Worm (Caenorhabditis elegans) whole organism, young adult: ENCODE measurements around the gene sel-10.

Experiments
- B0261.1 ChIP-seq: sonication (generic microtip); optimal IDR thresholded peaks from 2 replicates; lab custom pipeline; 2016; ENCODE audit warnings: mild to moderate bottlenecking, missing genetic modification characterization, moderate library complexity, missing compliant biosample characterization
- C17E4.6 ChIP-seq: fragments of 200-800 bp; sonication (Bioruptor generic); IDR thresholded peaks from 2 replicates; pipeline ENCODE4 v1.3.6; 2022; ENCODE audit warnings: missing genetic modification reagents, missing genetic modification characterization, missing compliant biosample characterization
- F33H1.4 ChIP-seq: fragments of 200-800 bp; sonication (Bioruptor generic); IDR thresholded peaks from 2 replicates; pipeline ENCODE4 v1.3.6; 2022; ENCODE audit warnings: missing genetic modification reagents, missing genetic modification characterization, missing compliant biosample characterization
- F37B4.10 ChIP-seq: fragments of 200-800 bp; sonication (Bioruptor generic); IDR thresholded peaks from 2 replicates; pipeline ENCODE4 v1.3.6; 2022; ENCODE audit warnings: missing genetic modification characterization, missing compliant biosample characterization
- F39B2.1 ChIP-seq: fragments of 200-800 bp; sonication (Bioruptor generic); IDR thresholded peaks from 2 replicates; pipeline ENCODE4 v1.3.6; 2022; ENCODE audit warnings: missing genetic modification reagents, missing genetic modification characterization, missing compliant biosample characterization
- F57C9.4 ChIP-seq: sonication (generic microtip); optimal IDR thresholded peaks from 2 replicates; lab custom pipeline; 2017; ENCODE audit warnings: mild to moderate bottlenecking, missing genetic modification characterization, missing compliant biosample characterization
- Y53F4B.3 ChIP-seq: fragments of 200-800 bp; sonication (Bioruptor generic); IDR thresholded peaks from 2 replicates; pipeline ENCODE4 v1.3.6; 2022; ENCODE audit warnings: missing genetic modification reagents, missing genetic modification characterization, missing compliant biosample characterization
- Y56A3A.18 ChIP-seq: fragments of 200-800 bp; sonication (Bioruptor generic); IDR thresholded peaks from 2 replicates; pipeline ENCODE4 v1.3.6; 2022; ENCODE audit warnings: missing genetic modification reagents, missing genetic modification characterization, missing compliant biosample characterization
- Y67H2A.10 ChIP-seq: fragments of 200-800 bp; sonication (Bioruptor generic); conservative IDR thresholded peaks from 2 replicates; pipeline ENCODE4 v1.3.6; 2022; ENCODE audit warnings: missing genetic modification reagents, missing genetic modification characterization, missing compliant biosample characterization
- akir-1 ChIP-seq: fragments of 200-800 bp; sonication (Bioruptor generic); optimal IDR thresholded peaks from 2 replicates; lab custom pipeline; 2018; ENCODE audit warnings: mild to moderate bottlenecking, missing genetic modification characterization, moderate library complexity, missing compliant biosample characterization
- aptf-2 ChIP-seq: fragments of 200-800 bp; sonication (Bioruptor generic); conservative IDR thresholded peaks from 2 replicates; pipeline ENCODE4 v1.3.6; 2022; ENCODE audit warnings: missing genetic modification reagents, missing genetic modification characterization, missing compliant biosample characterization
- athp-1 ChIP-seq: sonication (generic microtip); optimal IDR thresholded peaks from 2 replicates; lab custom pipeline; 2017; ENCODE audit warnings: mild to moderate bottlenecking, missing genetic modification characterization, missing compliant biosample characterization
- attf-6 ChIP-seq: fragments of 200-800 bp; sonication (Bioruptor generic); IDR thresholded peaks from 2 replicates; pipeline ENCODE4 v1.3.6; 2022; ENCODE audit warnings: missing genetic modification reagents, missing genetic modification characterization, missing compliant biosample characterization
- ccch-3 ChIP-seq: fragments of 200-800 bp; sonication (Bioruptor generic); optimal IDR thresholded peaks from 2 replicates; lab custom pipeline; 2018; ENCODE audit warnings: mild to moderate bottlenecking, missing genetic modification characterization, missing compliant biosample characterization
- cebp-1 ChIP-seq, 2 experiments: fragments of 200-800 bp in 1 of 2; sonication (Bioruptor generic) in 1 of 2; sonication (generic microtip) in 1 of 2; IDR thresholded peaks in 1 of 2; optimal IDR thresholded peaks in 1 of 2; 2 replicates each; pipeline versions ENCODE4 v1.3.6 to Lab custom; 2017 to 2022; ENCODE audit warnings: missing compliant biosample characterization in 2 of 2, missing genetic modification characterization in 2 of 2, mild to moderate bottlenecking in 1 of 2, missing genetic modification reagents in 1 of 2, moderate library complexity in 1 of 2
- ceh-100 ChIP-seq: fragments of 200-800 bp; sonication (Bioruptor generic); IDR thresholded peaks from 2 replicates; pipeline ENCODE4 v1.3.6; 2022; ENCODE audit warnings: missing genetic modification reagents, missing genetic modification characterization, missing compliant biosample characterization
- ceh-40 ChIP-seq: fragments of 200-800 bp; sonication (Bioruptor generic); IDR thresholded peaks from 2 replicates; pipeline ENCODE4 v1.3.6; 2022; ENCODE audit warnings: missing genetic modification characterization, missing compliant biosample characterization
- ceh-79 ChIP-seq: sonication (generic microtip); optimal IDR thresholded peaks from 2 replicates; lab custom pipeline; 2017; ENCODE audit warnings: mild to moderate bottlenecking, missing genetic modification characterization, missing compliant biosample characterization
- dox-1 ChIP-seq: fragments of 200-800 bp; sonication (Bioruptor generic); IDR thresholded peaks from 2 replicates; pipeline ENCODE4 v1.3.6; 2022; ENCODE audit warnings: missing genetic modification reagents, missing genetic modification characterization, missing compliant biosample characterization
- dpff-1 ChIP-seq: sonication (generic microtip); optimal IDR thresholded peaks from 2 replicates; lab custom pipeline; 2017; ENCODE audit warnings: mild to moderate bottlenecking, missing genetic modification characterization, missing compliant biosample characterization
- dpl-1 ChIP-seq: fragments of 150-350 bp; optimal IDR thresholded peaks from 2 replicates; lab custom pipeline; 2014; ENCODE audit warnings: missing biosample characterization, missing genetic modification reagents, missing genetic modification characterization
- egl-18 ChIP-seq: fragments of 200-800 bp; sonication (Bioruptor generic); IDR thresholded peaks from 2 replicates; pipeline ENCODE4 v1.3.6; 2022; ENCODE audit warnings: missing genetic modification reagents, missing genetic modification characterization, missing compliant biosample characterization
- egl-44 ChIP-seq: fragments of 200-800 bp; sonication (Bioruptor generic); IDR thresholded peaks from 2 replicates; pipeline ENCODE4 v1.3.6; 2022; ENCODE audit warnings: missing genetic modification reagents, missing genetic modification characterization, missing compliant biosample characterization
- him-1 ChIP-seq: sonication (generic microtip); optimal IDR thresholded peaks from 2 replicates; lab custom pipeline; 2016; ENCODE audit warnings: missing genotype, missing genetic modification reagents, missing genetic modification characterization, missing compliant biosample characterization
- hmg-1.2 ChIP-seq: fragments of 200-800 bp; sonication (Bioruptor generic); IDR thresholded peaks from 2 replicates; pipeline ENCODE4 v1.3.6; 2022; ENCODE audit warnings: missing genetic modification reagents, missing genetic modification characterization, missing compliant biosample characterization
- hrde-1 ChIP-seq: sonication (generic microtip); optimal IDR thresholded peaks from 2 replicates; lab custom pipeline; 2016; ENCODE audit warnings: missing genetic modification characterization, mild to moderate bottlenecking, missing compliant biosample characterization, moderate library complexity, missing genotype, missing genetic modification reagents, borderline replicate concordance
- madf-10 ChIP-seq: sonication (generic microtip); optimal IDR thresholded peaks from 2 replicates; lab custom pipeline; 2016; ENCODE audit warnings: mild to moderate bottlenecking, missing genetic modification characterization, missing compliant biosample characterization
- mes-4 ChIP-seq: sonication (generic microtip); optimal IDR thresholded peaks from 2 replicates; lab custom pipeline; 2016; ENCODE audit warnings: missing genotype, missing genetic modification characterization, missing compliant biosample characterization
- nfya-2 ChIP-seq: fragments of 200-800 bp; sonication (Bioruptor generic); IDR thresholded peaks from 2 replicates; pipeline ENCODE4 v1.3.6; 2022; ENCODE audit warnings: missing genetic modification reagents, missing genetic modification characterization, missing compliant biosample characterization
- nhr-179 ChIP-seq: sonication (generic microtip); optimal IDR thresholded peaks from 2 replicates; lab custom pipeline; 2016; ENCODE audit warnings: mild to moderate bottlenecking, missing genetic modification characterization, missing compliant biosample characterization
- nhr-27 ChIP-seq: fragments of 200-800 bp; sonication (Bioruptor generic); optimal IDR thresholded peaks from 2 replicates; lab custom pipeline; 2018; ENCODE audit warnings: mild to moderate bottlenecking, missing genetic modification characterization, moderate library complexity, missing compliant biosample characterization
- rcor-1 ChIP-seq: fragments of 200-800 bp; sonication (Bioruptor generic); IDR thresholded peaks from 2 replicates; pipeline ENCODE4 v1.3.6; 2022; ENCODE audit warnings: missing genetic modification reagents, missing genetic modification characterization, missing compliant biosample characterization
- sea-2 ChIP-seq: fragments of 200-800 bp; sonication (Bioruptor generic); IDR thresholded peaks from 2 replicates; pipeline ENCODE4 v1.3.6; 2022; ENCODE audit warnings: missing genetic modification characterization, missing compliant biosample characterization
- snpc-3.4 ChIP-seq: sonication (generic microtip); optimal IDR thresholded peaks from 2 replicates; lab custom pipeline; 2017; ENCODE audit warnings: missing genetic modification characterization, mild to moderate bottlenecking, missing compliant biosample characterization, antibody characterized with exemption, moderate library complexity, missing genotype, missing genetic modification reagents
- tbx-9 ChIP-seq: sonication (generic microtip); optimal IDR thresholded peaks from 2 replicates; lab custom pipeline; 2016; ENCODE audit warnings: borderline replicate concordance, missing genetic modification characterization, inconsistent platforms, missing compliant biosample characterization
- xnd-1 ChIP-seq: sonication (generic microtip); optimal IDR thresholded peaks from 2 replicates; lab custom pipeline; 2016; ENCODE audit warnings: missing genotype, missing genetic modification reagents, missing genetic modification characterization, missing compliant biosample characterization
- zfh-2 ChIP-seq: fragments of 200-800 bp; sonication (Bioruptor generic); conservative IDR thresholded peaks from 2 replicates; pipeline ENCODE4 v1.3.6; 2022; ENCODE audit warnings: missing genetic modification reagents, missing genetic modification characterization, missing compliant biosample characterization
- ztf-18 ChIP-seq: sonication (generic microtip); optimal IDR thresholded peaks from 2 replicates; lab custom pipeline; 2016; ENCODE audit warnings: missing genotype, mild to moderate bottlenecking, missing genetic modification characterization, missing compliant biosample characterization
- ztf-3 ChIP-seq: fragments of 200-800 bp; sonication (Bioruptor generic); optimal IDR thresholded peaks from 2 replicates; lab custom pipeline; 2018; ENCODE audit warnings: mild to moderate bottlenecking, missing genetic modification characterization, missing compliant biosample characterization

Gene sel-10

ce11 chrV:13812931-13813330, 6.2 kb upstream of the sel-10 start, which contains the start of gene ceh-24:
Gene ceh-24, plus strand, starts transcription at chrV:13813231.
- TF ChIP-seq athp-1 (tag; lab: Kevin White, UChicago) (no peak), rcor-1 (GFP tag; lab: Robert Waterston, UW) (no peak), ztf-18 (tag; lab: Kevin White, UChicago) (no peak), madf-10 (tag; lab: Kevin White, UChicago) (no peak), attf-6 (GFP tag; lab: Robert Waterston, UW) (no peak), zfh-2 (no peak), egl-18 (no peak), dpff-1 (no peak), nhr-27 (no peak), snpc-3.4 (no peak), F33H1.4 (GFP tag; lab: Robert Waterston, UW) (no peak), ztf-3 (GFP tag; lab: Kevin White, UChicago) (no peak)

ce11 chrV:13816877-13817276, 2.3 kb upstream of the sel-10 start, which contains the start of gene F55B12.2:
Gene F55B12.2, minus strand, starts transcription at chrV:13816977.
- TF ChIP-seq nfya-2 (GFP tag; lab: Robert Waterston, UW) (no peak), him-1 (no peak), hmg-1.2 (GFP tag; lab: Robert Waterston, UW) (no peak), nhr-27 (no peak), F37B4.10 (no peak)

- no peak for TF ChIP-seq ceh-100 (GFP tag; lab: Robert Waterston, UW)
- TF ChIP-seq egl-44: no peak
- TF ChIP-seq xnd-1 (tag; lab: Kevin White, UChicago): no peak
- TF ChIP-seq tbx-9 (tag; lab: Kevin White, UChicago): no peak
- no peak for TF ChIP-seq B0261.1 (tag; lab: Kevin White, UChicago)
- TF ChIP-seq ceh-79 (tag; lab: Kevin White, UChicago): no peak
- TF ChIP-seq F39B2.1: no peak
- TF ChIP-seq dpl-1: no peak
- no peak for TF ChIP-seq nhr-179
- no peak for TF ChIP-seq C17E4.6 (GFP tag; lab: Robert Waterston, UW)
- no peak for TF ChIP-seq Y53F4B.3 (GFP tag; lab: Robert Waterston, UW)
- TF ChIP-seq sea-2 (GFP tag; lab: Robert Waterston, UW): no peak
Observed at ce11 chrV:13822752-13823151, 3.6 kb downstream of the sel-10 start, which contains the start of gene hpo-31. Gene hpo-31, plus strand, starts transcription at chrV:13823052.

ce11 chrV:13827920-13828319, 8.8 kb downstream of the sel-10 start, which contains the start of gene nrf-5:
Gene nrf-5, plus strand, starts transcription at chrV:13828267.
- TF ChIP-seq dox-1 (GFP tag; lab: Robert Waterston, UW) (no peak), hrde-1 (tag; lab: Kevin White, UChicago) (no peak), F57C9.4 (tag; lab: Kevin White, UChicago) (no peak), akir-1 (GFP tag; lab: Kevin White, UChicago) (no peak), cebp-1 (GFP tag; IDR thresholded peaks at IDR 0.05; lab: Robert Waterston, UW) (no peak), cebp-1 (tag; optimal IDR thresholded peaks at IDR 0.05; lab: Kevin White, UChicago) (no peak), ceh-40 (GFP tag; lab: Robert Waterston, UW) (no peak), mes-4 (tag; lab: Kevin White, UChicago) (no peak), C17E4.6 (GFP tag; lab: Robert Waterston, UW) (no peak), nhr-179 (no peak), Y67H2A.10 (GFP tag; lab: Robert Waterston, UW) (no peak), aptf-2 (GFP tag; lab: Robert Waterston, UW) (no peak), madf-10 (tag; lab: Kevin White, UChicago) (no peak), ccch-3 (GFP tag; lab: Kevin White, UChicago) (no peak), Y56A3A.18 (no peak)
